Worm (Caenorhabditis elegans): Measurements from ENCODE around the gene oig-2.

DNA sequence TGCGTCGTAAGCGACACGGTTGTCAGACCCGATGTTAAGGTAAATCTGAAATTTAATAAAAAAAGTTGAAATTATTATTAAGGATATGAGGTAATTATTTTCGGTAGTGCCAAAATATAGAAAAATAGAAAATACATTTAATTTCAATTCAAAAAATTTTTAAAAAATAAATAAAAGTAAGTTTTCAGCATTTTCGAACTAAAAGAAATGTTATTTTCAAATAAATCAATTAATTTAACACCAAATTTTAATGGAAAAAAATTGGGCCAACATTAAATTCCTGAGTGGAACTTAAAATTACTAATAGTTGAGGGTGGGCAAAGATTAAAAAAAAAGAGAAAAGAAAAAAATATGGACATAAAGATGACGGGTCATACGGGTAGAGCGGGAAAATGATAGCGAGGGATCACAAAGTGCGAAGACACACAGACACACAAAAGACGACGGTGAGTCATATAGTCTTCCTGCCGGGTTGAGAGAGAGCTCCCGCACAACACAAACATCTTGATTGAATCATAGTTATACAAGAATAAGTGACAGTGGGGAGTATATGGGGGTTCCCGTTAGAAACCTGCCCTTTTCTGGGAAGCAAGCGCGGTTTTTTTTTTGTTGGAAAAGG lies 17.9 kb upstream of the oig-2 start, which contains the start of gene max-2:
- TF ChIP-seq med-1 (GFP tag; optimal IDR thresholded peaks at IDR 0.05; ENCODE audit: insufficient read depth) = no peak
- TF ChIP-seq ztf-23 (GFP tag; IDR thresholded peaks at IDR 0.05) = no peak
- TF ChIP-seq klf-2 (GFP tag; conservative IDR thresholded peaks at IDR 0.05) = no peak
- TF ChIP-seq ref-1 (GFP tag; conservative IDR thresholded peaks at IDR 0.05) = no peak

All from whole organism, midembryonic.